Fruit fly (Drosophila melanogaster) whole organism, wandering third instar larva: ENCODE measurements around the gene spri.

Experiments used
- Abd-B ChIP-seq: fragments of >200 bp; optimal IDR thresholded peaks from 2 replicates; lab custom pipeline; 2017; ENCODE audit warnings: missing biosample characterization, missing genetic modification characterization
- CG32264 ChIP-seq: fragments of 200-800 bp; sonication (Bioruptor generic); optimal IDR thresholded peaks from 2 replicates; lab custom pipeline; 2016; ENCODE audit warnings: missing biosample characterization, missing genetic modification characterization
- CG9705 ChIP-seq: fragments of 200-800 bp; sonication (Bioruptor generic); optimal IDR thresholded peaks from 2 replicates; lab custom pipeline; 2018; ENCODE audit warnings: missing biosample characterization, mild to moderate bottlenecking, missing genetic modification characterization
- CrebA ChIP-seq: fragments of 200-800 bp; sonication (Bioruptor generic); optimal IDR thresholded peaks from 2 replicates; lab custom pipeline; 2016; ENCODE audit warnings: missing biosample characterization, mild to moderate bottlenecking, missing genetic modification characterization, borderline replicate concordance
- Dfd ChIP-seq: fragments of >200 bp; optimal IDR thresholded peaks from 2 replicates; lab custom pipeline; 2017; ENCODE audit warnings: missing biosample characterization, missing genetic modification characterization
- Dif ChIP-seq: fragments of 200-275, 200-300 bp; sonication (Bioruptor generic); optimal IDR thresholded peaks from 2 replicates; lab custom pipeline; 2018; ENCODE audit warnings: missing biosample characterization, missing genetic modification characterization; ENCODE audit not compliant: partially characterized antibody
- GATAd ChIP-seq: sonication (Bioruptor generic); optimal IDR thresholded peaks from 2 replicates; lab custom pipeline; 2016; ENCODE audit warnings: missing biosample characterization, missing genetic modification characterization
- HLH106 ChIP-seq: fragments of 200-800 bp; optimal IDR thresholded peaks from 3 replicates; lab custom pipeline; 2019; ENCODE audit warnings: missing biosample characterization, mild to moderate bottlenecking, missing genetic modification characterization, moderate library complexity
- Hnf4 ChIP-seq: fragments of 200-800 bp; sonication (Bioruptor generic); optimal IDR thresholded peaks from 2 replicates; lab custom pipeline; 2016; ENCODE audit warnings: missing biosample characterization, mild to moderate bottlenecking, missing genetic modification characterization
- Hr78 ChIP-seq: fragments of >200 bp; optimal IDR thresholded peaks from 2 replicates; lab custom pipeline; 2017; ENCODE audit warnings: missing biosample characterization, missing genetic modification characterization
- Hr83 ChIP-seq: fragments of 200-300 bp; sonication (Bioruptor generic); optimal IDR thresholded peaks from 2 replicates; lab custom pipeline; 2016; ENCODE audit warnings: missing biosample characterization, mild to moderate bottlenecking, missing genetic modification characterization, moderate library complexity; ENCODE audit not compliant: poor library complexity, severe bottlenecking
- Jra ChIP-seq: sonication (Bioruptor generic); optimal IDR thresholded peaks from 2 replicates; lab custom pipeline; 2016; ENCODE audit warnings: missing biosample characterization, missing genetic modification characterization
- Mio ChIP-seq: sonication (Bioruptor generic); optimal IDR thresholded peaks from 2 replicates; lab custom pipeline; 2016; ENCODE audit warnings: missing biosample characterization, missing genetic modification characterization
- Myc ChIP-seq: fragments of >200 bp; optimal IDR thresholded peaks from 2 replicates; lab custom pipeline; 2017
- N ChIP-seq: fragments of >200 bp; optimal IDR thresholded peaks from 2 replicates; lab custom pipeline; 2018; ENCODE audit warnings: missing biosample characterization, missing external identifiers, missing genetic modification characterization
- OdsH ChIP-seq: fragments of 200-800 bp; sonication (Bioruptor generic); optimal IDR thresholded peaks from 2 replicates; lab custom pipeline; 2016; ENCODE audit warnings: missing biosample characterization, mild to moderate bottlenecking, missing genetic modification characterization
- Rel ChIP-seq, 2 experiments: fragments of 200-800 bp; sonication (Bioruptor generic) in 1 of 2; optimal IDR thresholded peaks; 2 replicates in 1 of 2; 3 replicates in 1 of 2; lab custom pipeline; 2016 to 2019; ENCODE audit warnings: mild to moderate bottlenecking in 2 of 2, missing biosample characterization in 2 of 2, missing genetic modification characterization in 2 of 2, moderate library complexity in 1 of 2
- Sp1 ChIP-seq: fragments of 200-800 bp; sonication (Bioruptor generic); optimal IDR thresholded peaks from 3 replicates; lab custom pipeline; 2019; ENCODE audit warnings: missing biosample characterization, mild to moderate bottlenecking, missing genetic modification characterization, moderate library complexity
- Vsx2 ChIP-seq: fragments of 200-300, 225-300 bp; sonication (Bioruptor generic); optimal IDR thresholded peaks from 2 replicates; lab custom pipeline; 2018; ENCODE audit warnings: missing biosample characterization, missing genetic modification characterization; ENCODE audit not compliant: partially characterized antibody
- br ChIP-seq: fragments of 200-800 bp; sonication (Bioruptor generic); optimal IDR thresholded peaks from 2 replicates; lab custom pipeline; 2016; ENCODE audit warnings: missing biosample characterization, missing genetic modification characterization
- brk ChIP-seq: fragments of 200-800 bp; sonication (Bioruptor generic); optimal IDR thresholded peaks from 2 replicates; lab custom pipeline; 2016; ENCODE audit warnings: missing biosample characterization, mild to moderate bottlenecking, missing genetic modification characterization
- dl ChIP-seq, 2 experiments: fragments of 175-275, 200-275 bp in 1 of 2; fragments of 200-275 bp in 1 of 2; sonication (Bioruptor generic); optimal IDR thresholded peaks; lab custom pipeline; 2018; ENCODE audit warnings: mild to moderate bottlenecking in 2 of 2, missing biosample characterization in 2 of 2, missing genetic modification characterization in 2 of 2, moderate library complexity in 2 of 2; ENCODE audit not compliant: partially characterized antibody in 2 of 2, insufficient read depth in 1 of 2
- dmrt93B ChIP-seq: fragments of 200-800 bp; sonication (Bioruptor generic); optimal IDR thresholded peaks from 2 replicates; lab custom pipeline; 2018; ENCODE audit warnings: missing biosample characterization, mild to moderate bottlenecking, missing genetic modification characterization
- dsf ChIP-seq: sonication (Bioruptor generic); optimal IDR thresholded peaks from 2 replicates; lab custom pipeline; 2016; ENCODE audit warnings: missing biosample characterization, missing genetic modification characterization, borderline replicate concordance
- ey ChIP-seq: fragments of 200-800 bp; sonication (Bioruptor generic); optimal IDR thresholded peaks from 2 replicates; lab custom pipeline; 2016; ENCODE audit warnings: missing biosample characterization, missing genetic modification characterization
- foxo ChIP-seq, 2 experiments: fragments of 200-800 bp; sonication (Bioruptor generic); optimal IDR thresholded peaks; 2 replicates in 1 of 2; 3 replicates in 1 of 2; lab custom pipeline; 2016 to 2017; ENCODE audit warnings: missing biosample characterization in 2 of 2, missing genetic modification characterization in 2 of 2
- fru ChIP-seq: fragments of 200-800 bp; sonication (Bioruptor generic); optimal IDR thresholded peaks from 3 replicates; lab custom pipeline; 2016; ENCODE audit warnings: missing biosample characterization, mild to moderate bottlenecking, missing genetic modification characterization
- h ChIP-seq: fragments of 200-800 bp; sonication (Bioruptor generic); optimal IDR thresholded peaks from 3 replicates; lab custom pipeline; 2016; ENCODE audit warnings: missing biosample characterization, mild to moderate bottlenecking, missing genetic modification characterization
- jim ChIP-seq: fragments of 175-275, 200-325 bp; sonication (Bioruptor generic); optimal IDR thresholded peaks from 2 replicates; lab custom pipeline; 2016; ENCODE audit warnings: missing biosample characterization, mild to moderate bottlenecking, missing genetic modification characterization
- lola ChIP-seq: fragments of >200 bp; optimal IDR thresholded peaks from 2 replicates; lab custom pipeline; 2017; ENCODE audit warnings: missing biosample characterization, missing genetic modification characterization
- pan ChIP-seq: fragments of >200 bp; optimal IDR thresholded peaks from 2 replicates; lab custom pipeline; 2017
- psq ChIP-seq: fragments of 200-800 bp; sonication (Bioruptor generic); optimal IDR thresholded peaks from 3 replicates; lab custom pipeline; 2017; ENCODE audit warnings: missing biosample characterization, mild to moderate bottlenecking, missing genetic modification characterization, moderate library complexity
- rgr ChIP-seq: fragments of 200-800 bp; sonication (Bioruptor generic); optimal IDR thresholded peaks from 3 replicates; lab custom pipeline; 2016; ENCODE audit warnings: missing biosample characterization, mild to moderate bottlenecking, missing genetic modification characterization
- sage ChIP-seq: fragments of 200-800 bp; sonication (Bioruptor generic); optimal IDR thresholded peaks from 2 replicates; lab custom pipeline; 2016; ENCODE audit warnings: missing biosample characterization, mild to moderate bottlenecking, missing genetic modification characterization
- sv ChIP-seq: fragments of 200-800 bp; sonication (Bioruptor generic); optimal IDR thresholded peaks from 3 replicates; lab custom pipeline; 2016; ENCODE audit warnings: missing biosample characterization, missing genetic modification characterization
- tai ChIP-seq: sonication (Bioruptor generic); optimal IDR thresholded peaks from 2 replicates; lab custom pipeline; 2016; ENCODE audit warnings: missing biosample characterization, missing genetic modification characterization
- usp ChIP-seq: fragments of >200 bp; optimal IDR thresholded peaks from 2 replicates; lab custom pipeline; 2017; ENCODE audit warnings: missing biosample characterization, missing genetic modification characterization
- woc ChIP-seq: sonication (Bioruptor generic); optimal IDR thresholded peaks from 2 replicates; lab custom pipeline; 2016; ENCODE audit warnings: missing biosample characterization, mild to moderate bottlenecking, missing genetic modification characterization

The spri gene

DNA sequence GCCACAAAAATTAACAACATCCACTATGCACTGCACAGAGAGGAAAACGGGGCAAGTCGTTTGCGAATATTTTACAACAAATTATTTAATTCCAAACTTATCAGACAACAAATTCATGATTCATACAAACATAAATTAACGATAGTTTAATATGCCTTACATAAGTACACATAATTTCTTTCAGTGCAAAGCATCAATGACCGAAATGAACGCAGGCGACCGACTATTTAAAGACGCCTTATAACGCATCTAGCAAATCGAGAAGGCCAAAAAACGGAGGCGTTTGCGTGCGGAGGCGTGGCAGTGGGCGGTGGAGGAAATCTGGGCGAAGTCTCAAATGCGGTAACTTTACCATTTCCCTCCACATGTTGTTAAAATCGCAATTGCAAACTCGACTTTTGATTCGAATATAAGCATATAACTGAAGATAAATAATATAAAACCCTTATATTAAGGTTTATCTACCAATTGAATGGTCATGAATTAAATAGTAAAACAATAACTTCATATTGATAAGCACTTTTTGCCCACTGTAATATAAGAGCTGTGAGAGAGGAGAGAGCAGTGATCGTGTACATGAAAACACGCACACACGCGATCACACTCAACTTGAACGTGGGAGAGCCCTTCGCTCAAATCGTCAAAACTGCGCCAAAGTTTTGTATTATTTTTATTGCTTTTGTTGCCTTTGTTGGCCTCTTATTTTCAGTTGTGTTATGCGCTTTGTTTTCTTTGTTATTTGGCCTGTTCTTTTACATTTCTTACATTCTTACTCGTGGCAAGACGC is 38.0 kb downstream of the spri start:
- TF ChIP-seq HLH106 (tag; lab: Kevin White, UChicago) (peak; percentile 94), rgr (GFP tag; lab: Kevin White, UChicago) (peak; percentile 93), CrebA (peak; percentile 70), N (GFP tag; lab: Kevin White, UChicago) (no peak), OdsH (GFP tag; lab: Kevin White, UChicago) (peak; percentile 91), pan (lab: Kevin White, UChicago) (no peak), woc (GFP tag; lab: Kevin White, UChicago) (peak; percentile 90), sv (peak; percentile 62), GATAd (GFP tag; lab: Kevin White, UChicago) (peak; percentile 78), br (GFP tag; lab: Kevin White, UChicago) (peak; percentile 91), Hnf4 (GFP tag; lab: Kevin White, UChicago) (peak; percentile 92), Sp1 (GFP tag; lab: Kevin White, UChicago) (peak; percentile 91), lola (GFP tag; lab: Kevin White, UChicago) (no peak), jim (no peak), Abd-B (GFP tag; lab: Kevin White, UChicago) (no peak), dl (GFP tag; optimal IDR thresholded peaks at IDR 0.05; lab: Kevin White, UChicago; ENCODE audit: insufficient read depth in 1 of 2, partially characterized antibody in 2 of 2) (peak in 1 of 2 experiments; percentile 50), Vsx2 (GFP tag; lab: Kevin White, UChicago) (no peak), brk (GFP tag; lab: Kevin White, UChicago) (peak; percentile 83), sage (GFP tag; lab: Kevin White, UChicago) (peak; percentile 91), Dfd (GFP tag; lab: Kevin White, UChicago) (no peak), psq (GFP tag; lab: Kevin White, UChicago) (peak; percentile 77), usp (GFP tag; lab: Kevin White, UChicago) (no peak), ey (GFP tag; lab: Kevin White, UChicago) (peak; percentile 93), Dif (GFP tag; lab: Kevin White, UChicago) (peak; percentile 31), Hr78 (GFP tag; lab: Kevin White, UChicago) (no peak), tai (GFP tag; lab: Kevin White, UChicago) (peak; percentile 87), Mio (GFP tag; lab: Kevin White, UChicago) (peak; percentile 48), dmrt93B (GFP tag; lab: Kevin White, UChicago) (peak; percentile 88), foxo (GFP tag; optimal IDR thresholded peaks at IDR 0.05; lab: Kevin White, UChicago) (peak; percentile 80 to 94), dsf (GFP tag; lab: Kevin White, UChicago) (peak; percentile 67), Rel (GFP tag; optimal IDR thresholded peaks at IDR 0.05; lab: Kevin White, UChicago) (peak; percentile 73), Rel (tag; optimal IDR thresholded peaks at IDR 0.05; lab: Kevin White, UChicago) (peak; percentile 36), fru (GFP tag; lab: Kevin White, UChicago) (peak; percentile 95), Jra (peak; percentile 82), CG9705 (GFP tag; lab: Kevin White, UChicago) (peak; percentile 79), h (GFP tag; lab: Kevin White, UChicago) (peak; percentile 92), Myc (lab: Kevin White, UChicago) (no peak), CG32264 (GFP tag; lab: Kevin White, UChicago) (peak; percentile 88), Hr83 (GFP tag; lab: Kevin White, UChicago) (peak; percentile 41)

- TF ChIP-seq Hr83 (GFP tag; lab: Kevin White, UChicago) (peak; percentile 20), dl (GFP tag; optimal IDR thresholded peaks at IDR 0.05; lab: Kevin White, UChicago; ENCODE audit: insufficient read depth in 1 of 2, partially characterized antibody in 2 of 2) (peak; percentile 89 to 94), jim (peak; percentile 23), rgr (GFP tag; lab: Kevin White, UChicago) (no peak), Dif (GFP tag; lab: Kevin White, UChicago) (peak; percentile 93), OdsH (GFP tag; lab: Kevin White, UChicago) (no peak), pan (lab: Kevin White, UChicago) (no peak)
Observed at dm6 chrX:10546631-10547030, 38.6 kb downstream of the spri start.
